Fruit fly (Drosophila melanogaster) whole organism, embryonic: ENCODE results near the gene Cpr78Cb.

Experiments used
- Asciz ChIP-seq: fragments of 200-800 bp; sonication (Bioruptor generic); optimal IDR thresholded peaks from 2 replicates; lab custom pipeline; 2017; ENCODE audit warnings: missing biosample characterization, mild to moderate bottlenecking, missing genetic modification characterization, missing genetic modification reagents
- B-H2 ChIP-seq: fragments of 200-800 bp; sonication (Bioruptor generic); optimal IDR thresholded peaks from 2 replicates; lab custom pipeline; 2018; ENCODE audit warnings: missing biosample characterization, mild to moderate bottlenecking, missing genetic modification characterization
- BtbVII ChIP-seq: fragments of 200-800 bp; sonication (Bioruptor generic); optimal IDR thresholded peaks from 3 replicates; lab custom pipeline; 2017; ENCODE audit warnings: missing biosample characterization, mild to moderate bottlenecking, missing genetic modification characterization
- CG10959 ChIP-seq: fragments of 200-800 bp; sonication (Bioruptor generic); IDR thresholded peaks from 2 replicates; pipeline ENCODE4 v1.3.6; 2022; ENCODE audit warnings: missing biosample characterization, missing genetic modification characterization
- CG12299 ChIP-seq: fragments of 200-800 bp; sonication (Bioruptor generic); optimal IDR thresholded peaks from 2 replicates; lab custom pipeline; 2018; ENCODE audit warnings: missing biosample characterization, mild to moderate bottlenecking, missing genetic modification characterization
- CG15479 ChIP-seq: fragments of 200-800 bp; sonication (Bioruptor generic); optimal IDR thresholded peaks from 3 replicates; lab custom pipeline; 2019; ENCODE audit warnings: missing biosample characterization, mild to moderate bottlenecking, missing genetic modification characterization, moderate library complexity
- CG1647 ChIP-seq: fragments of 200-800 bp; sonication (Bioruptor generic); optimal IDR thresholded peaks from 3 replicates; lab custom pipeline; 2016; ENCODE audit warnings: missing biosample characterization, missing genetic modification characterization
- CG16779 ChIP-seq: fragments of 200-800 bp; sonication (Bioruptor generic); IDR thresholded peaks from 2 replicates; pipeline ENCODE4 v1.3.6; 2022; ENCODE audit warnings: missing biosample characterization, missing genetic modification characterization
- CG17802 ChIP-seq: fragments of 200-800 bp; sonication (Bioruptor generic); optimal IDR thresholded peaks from 2 replicates; lab custom pipeline; 2018; ENCODE audit warnings: missing biosample characterization, mild to moderate bottlenecking, missing genetic modification characterization, moderate library complexity
- CG18011 ChIP-seq: fragments of 200-800 bp; sonication (Bioruptor generic); optimal IDR thresholded peaks from 2 replicates; lab custom pipeline; 2017; ENCODE audit warnings: missing biosample characterization, missing genetic modification characterization, mild to moderate bottlenecking, moderate library complexity, missing genotype
- CG18599 ChIP-seq: fragments of 200-800 bp; sonication (Bioruptor generic); optimal IDR thresholded peaks from 3 replicates; lab custom pipeline; 2017; ENCODE audit warnings: missing biosample characterization, missing genetic modification characterization, mild to moderate bottlenecking, moderate library complexity, missing genetic modification reagents
- CG2889 ChIP-seq: fragments of 200-800 bp; sonication (Bioruptor generic); IDR thresholded peaks from 3 replicates; pipeline ENCODE4 v1.3.6; 2022; ENCODE audit warnings: missing biosample characterization, missing genetic modification characterization
- CG31365 ChIP-seq: fragments of 200-800 bp; sonication (Bioruptor generic); optimal IDR thresholded peaks from 2 replicates; lab custom pipeline; 2018; ENCODE audit warnings: missing biosample characterization, mild to moderate bottlenecking, missing genetic modification characterization
- CG33557 ChIP-seq: fragments of 200-800 bp; sonication (Bioruptor generic); optimal IDR thresholded peaks from 2 replicates; lab custom pipeline; 2019; ENCODE audit warnings: missing biosample characterization, mild to moderate bottlenecking, missing genetic modification characterization, moderate library complexity
- CG3726 ChIP-seq: fragments of 200-800 bp; sonication (Bioruptor generic); IDR thresholded peaks from 3 replicates; pipeline ENCODE4, ENCODE4 v1.3.6; 2022; ENCODE audit warnings: missing biosample characterization, missing genetic modification characterization
- CG4360 ChIP-seq: fragments of 200-800 bp; sonication (Bioruptor generic); IDR thresholded peaks from 2 replicates; pipeline ENCODE4 v1.3.6; 2022; ENCODE audit warnings: missing biosample characterization, missing genetic modification characterization
- CG43689 ChIP-seq: fragments of 200-800 bp; sonication (Bioruptor generic); IDR thresholded peaks from 2 replicates; pipeline ENCODE4 v1.3.6; 2022; ENCODE audit warnings: missing biosample characterization, missing genetic modification characterization
- CG4424 ChIP-seq: fragments of 200-800 bp; sonication (Bioruptor generic); optimal IDR thresholded peaks from 3 replicates; lab custom pipeline; 2016; ENCODE audit warnings: missing biosample characterization, missing genetic modification characterization
- CG5953 ChIP-seq: fragments of 200-800 bp; sonication (Bioruptor generic); IDR thresholded peaks from 2 replicates; pipeline ENCODE4 v1.3.6; 2022; ENCODE audit warnings: missing biosample characterization, missing genetic modification characterization
- CG6175 ChIP-seq: fragments of 200-800 bp; sonication (Bioruptor generic); IDR thresholded peaks from 3 replicates; pipeline ENCODE4 v1.3.6; 2022; ENCODE audit warnings: missing biosample characterization, missing genetic modification characterization
- CG6254 ChIP-seq: fragments of 200-800 bp; sonication (Bioruptor generic); optimal IDR thresholded peaks from 3 replicates; lab custom pipeline; 2017; ENCODE audit warnings: mild to moderate bottlenecking, missing biosample characterization, missing genetic modification reagents, missing genetic modification characterization
- CG8281 ChIP-seq: fragments of 200-800 bp; sonication (Bioruptor generic); optimal IDR thresholded peaks from 2 replicates; lab custom pipeline; 2018; ENCODE audit warnings: missing biosample characterization, mild to moderate bottlenecking, missing genetic modification characterization, moderate library complexity
- Camta ChIP-seq: fragments of 200-800 bp; sonication (Bioruptor generic); optimal IDR thresholded peaks from 2 replicates; lab custom pipeline; 2016; ENCODE audit warnings: missing biosample characterization, missing genetic modification characterization
- Dp ChIP-seq: fragments of 200-800 bp; sonication (Bioruptor generic); optimal IDR thresholded peaks from 2 replicates; lab custom pipeline; 2018; ENCODE audit warnings: missing biosample characterization, mild to moderate bottlenecking, missing genetic modification characterization, moderate library complexity
- Dref ChIP-seq: fragments of 200-800 bp; sonication (Bioruptor generic); IDR thresholded peaks from 2 replicates; pipeline ENCODE4 v1.3.6; 2022; ENCODE audit warnings: missing biosample characterization, missing genetic modification characterization
- HLH54F ChIP-seq: fragments of 200-800 bp; sonication (Bioruptor generic); optimal IDR thresholded peaks from 3 replicates; lab custom pipeline; 2016; ENCODE audit warnings: missing biosample characterization, missing genetic modification characterization
- Hr39 ChIP-seq: fragments of >200 bp; optimal IDR thresholded peaks from 2 replicates; lab custom pipeline; 2017
- Hr78 ChIP-seq, 2 experiments: fragments of 200-800 bp in 1 of 2; fragments of >200 bp in 1 of 2; sonication (Bioruptor generic) in 1 of 2; optimal IDR thresholded peaks; 2 replicates each; lab custom pipeline; 2017 to 2019; ENCODE audit warnings: missing biosample characterization in 2 of 2, missing genetic modification characterization in 2 of 2, mild to moderate bottlenecking in 1 of 2, moderate library complexity in 1 of 2
- PHDP ChIP-seq: fragments of 200-800 bp; sonication (Bioruptor generic); optimal IDR thresholded peaks from 3 replicates; lab custom pipeline; 2018; ENCODE audit warnings: missing biosample characterization, mild to moderate bottlenecking, missing genetic modification characterization, moderate library complexity
- Poxn ChIP-seq: fragments of 200-800 bp; sonication (Bioruptor generic); IDR thresholded peaks from 2 replicates; pipeline ENCODE4 v1.3.6; 2022; ENCODE audit warnings: missing biosample characterization, missing genetic modification characterization
- Ravus ChIP-seq: fragments of 200-800 bp; sonication (Bioruptor generic); IDR thresholded peaks from 2 replicates; pipeline ENCODE4 v1.3.6; 2022; ENCODE audit warnings: missing biosample characterization, missing genetic modification characterization
- Sox100B ChIP-seq: fragments of 200-800 bp; sonication (Bioruptor generic); optimal IDR thresholded peaks from 3 replicates; lab custom pipeline; 2018; ENCODE audit warnings: missing biosample characterization, mild to moderate bottlenecking, missing genetic modification characterization
- al ChIP-seq: fragments of 200-800 bp; sonication (Bioruptor generic); IDR thresholded peaks from 2 replicates; pipeline ENCODE4 v1.3.6; 2022; ENCODE audit warnings: missing biosample characterization, missing genetic modification characterization
- amos ChIP-seq: fragments of 200-800 bp; sonication (Bioruptor generic); IDR thresholded peaks from 2 replicates; pipeline ENCODE4 v1.3.6; 2022; ENCODE audit warnings: missing biosample characterization, missing genetic modification characterization; ENCODE audit not compliant: partially characterized antibody
- bab2 ChIP-seq: fragments of 200-800 bp; sonication (Bioruptor generic); optimal IDR thresholded peaks from 2 replicates; lab custom pipeline; 2016; ENCODE audit warnings: missing biosample characterization, missing genetic modification characterization
- btn ChIP-seq: fragments of 200-800 bp; sonication (Bioruptor generic); optimal IDR thresholded peaks from 2 replicates; lab custom pipeline; 2016; ENCODE audit warnings: missing biosample characterization, missing genetic modification characterization
- dmrt99B ChIP-seq: fragments of 200-800 bp; sonication (Bioruptor generic); optimal IDR thresholded peaks from 2 replicates; lab custom pipeline; 2018; ENCODE audit warnings: missing biosample characterization, mild to moderate bottlenecking, missing genetic modification characterization, moderate library complexity
- fd96Cb ChIP-seq: fragments of 200-800 bp; sonication (Bioruptor generic); optimal IDR thresholded peaks from 2 replicates; lab custom pipeline; 2018; ENCODE audit warnings: missing biosample characterization, mild to moderate bottlenecking, missing genetic modification characterization, moderate library complexity
- gsb-n ChIP-seq: fragments of 200-800 bp; sonication (Bioruptor generic); optimal IDR thresholded peaks from 3 replicates; lab custom pipeline; 2018; ENCODE audit warnings: missing biosample characterization, mild to moderate bottlenecking, missing genetic modification characterization
- jigr1 ChIP-seq: fragments of 200-800 bp; sonication (Bioruptor generic); IDR thresholded peaks from 3 replicates; pipeline ENCODE4 v1.3.6; 2022; ENCODE audit warnings: missing biosample characterization, missing genetic modification characterization
- klu ChIP-seq: fragments of 200-800 bp; sonication (Bioruptor generic); IDR thresholded peaks from 2 replicates; pipeline ENCODE4 v1.3.6; 2022; ENCODE audit warnings: missing biosample characterization, missing genetic modification characterization
- lilli ChIP-seq: fragments of 200-800 bp; sonication (Bioruptor generic); optimal IDR thresholded peaks from 3 replicates; lab custom pipeline; 2016; ENCODE audit warnings: missing biosample characterization, missing genetic modification characterization
- org-1 ChIP-seq: fragments of 200-800 bp; sonication (Bioruptor generic); optimal IDR thresholded peaks from 2 replicates; lab custom pipeline; 2017; ENCODE audit warnings: missing biosample characterization, missing genetic modification characterization
- pfk ChIP-seq: fragments of 200-800 bp; sonication (Bioruptor generic); optimal IDR thresholded peaks from 2 replicates; lab custom pipeline; 2018; ENCODE audit warnings: missing biosample characterization, mild to moderate bottlenecking, missing genetic modification characterization, moderate library complexity
- phol ChIP-seq: fragments of 200-800 bp; sonication (Bioruptor generic); optimal IDR thresholded peaks from 3 replicates; lab custom pipeline; 2018; ENCODE audit warnings: missing biosample characterization, mild to moderate bottlenecking, missing genetic modification characterization, moderate library complexity
- stwl ChIP-seq: fragments of 200-800 bp; sonication (Bioruptor generic); optimal IDR thresholded peaks from 3 replicates; lab custom pipeline; 2018; ENCODE audit warnings: missing biosample characterization, mild to moderate bottlenecking, missing genetic modification characterization, moderate library complexity
- tx ChIP-seq: fragments of 200-800 bp; sonication (Bioruptor generic); optimal IDR thresholded peaks from 2 replicates; lab custom pipeline; 2016; ENCODE audit warnings: missing biosample characterization, missing genetic modification characterization
- wdn ChIP-seq: fragments of 200-800 bp; sonication (Bioruptor generic); IDR thresholded peaks from 2 replicates; pipeline ENCODE4 v1.3.6; 2022; ENCODE audit warnings: missing biosample characterization, missing genetic modification characterization

Gene Cpr78Cb

dm6 chr3L:21276296-21277257 lies 17.7 kb upstream of the Cpr78Cb start (continued):
- TF ChIP-seq CG10959 (GFP tag; lab: Robert Waterston, UW) = no peak; the same call in 1 of the 2 replicates
- TF ChIP-seq CG3726 (GFP tag; lab: Robert Waterston, UW) = no peak
- no peak for TF ChIP-seq pfk (GFP tag; lab: Kevin White, UChicago)
- TF ChIP-seq bab2 (GFP tag; lab: Kevin White, UChicago) = peak; percentile 43
- TF ChIP-seq CG12299 (tag; lab: Kevin White, UChicago) = no peak
- peak; percentile 51 for TF ChIP-seq HLH54F
- TF ChIP-seq Hr39 (lab: Kevin White, UChicago) = no peak
- no peak for TF ChIP-seq wdn
- no peak for TF ChIP-seq CG6175 (GFP tag; lab: Robert Waterston, UW)
- peak; percentile 66 for TF ChIP-seq BtbVII (GFP tag; lab: Kevin White, UChicago)
- peak; percentile 54 for TF ChIP-seq Camta
- peak; percentile 56 for TF ChIP-seq PHDP (tag; lab: Kevin White, UChicago)
- TF ChIP-seq CG18011 (GFP tag; lab: Kevin White, UChicago) = peak; percentile 2
- TF ChIP-seq CG8281 (tag; lab: Kevin White, UChicago) = peak; percentile 16
- TF ChIP-seq CG15479 (GFP tag; lab: Kevin White, UChicago) = peak; percentile 63
- no peak for TF ChIP-seq CG5953 (GFP tag; lab: Robert Waterston, UW)
- TF ChIP-seq CG16779 (GFP tag; lab: Robert Waterston, UW) = no peak
- TF ChIP-seq Asciz (GFP tag; lab: Kevin White, UChicago) = peak; percentile 73
- peak; percentile 63 for TF ChIP-seq fd96Cb
- peak; percentile 32 for TF ChIP-seq Dp
- peak; percentile 36 for TF ChIP-seq CG18599
- TF ChIP-seq CG2889 (GFP tag; lab: Robert Waterston, UW) = no peak
- TF ChIP-seq al (GFP tag; lab: Robert Waterston, UW) = peak; percentile 19; the same call in 1 of the 2 replicates
- no peak for TF ChIP-seq klu (GFP tag; lab: Robert Waterston, UW)
- no peak for TF ChIP-seq CG31365 (tag; lab: Kevin White, UChicago)
- peak; percentile 56 for TF ChIP-seq CG33557 (GFP tag; lab: Kevin White, UChicago)
- no peak for TF ChIP-seq B-H2 (GFP tag; lab: Kevin White, UChicago)
- peak; percentile 53 for TF ChIP-seq CG6254
- peak; percentile 64 for TF ChIP-seq lilli (GFP tag; lab: Kevin White, UChicago)
- no peak for TF ChIP-seq CG1647 (GFP tag; lab: Kevin White, UChicago)
- peak; percentile 41 for TF ChIP-seq org-1 (GFP tag; lab: Kevin White, UChicago)
- no peak for TF ChIP-seq Ravus
- peak; percentile 79 for TF ChIP-seq phol
- no peak for TF ChIP-seq Dref (GFP tag; lab: Robert Waterston, UW)
- TF ChIP-seq stwl (tag; lab: Kevin White, UChicago) = no peak
- no peak for TF ChIP-seq btn (GFP tag; lab: Kevin White, UChicago)
- TF ChIP-seq dmrt99B (tag; lab: Kevin White, UChicago) = peak; percentile 75
- TF ChIP-seq jigr1 (GFP tag; lab: Robert Waterston, UW) = no peak
- no peak for TF ChIP-seq Poxn (GFP tag; lab: Robert Waterston, UW)
- 0 out of 2 replicates have a peak, but pooled peaks have one; percentile 22 for TF ChIP-seq amos (GFP tag; lab: Robert Waterston, UW)
- peak; percentile 52 for TF ChIP-seq CG4424 (GFP tag; lab: Kevin White, UChicago)
- peak; percentile 31; the same call in 1 of the 2 replicates for TF ChIP-seq CG43689 (GFP tag; lab: Robert Waterston, UW)
- TF ChIP-seq Sox100B (GFP tag; lab: Kevin White, UChicago) = peak; percentile 77
- TF ChIP-seq Hr78 (GFP tag; optimal IDR thresholded peaks at IDR 0.05; lab: Kevin White, UChicago) = no peak
- TF ChIP-seq tx (GFP tag; lab: Kevin White, UChicago) = peak; percentile 43
- TF ChIP-seq CG4360 (GFP tag; lab: Robert Waterston, UW) = peak; percentile 75; the same call in 1 of the 2 replicates
- no peak for TF ChIP-seq gsb-n (tag; lab: Kevin White, UChicago)
- peak; percentile 35 for TF ChIP-seq CG17802 (tag; lab: Kevin White, UChicago)
